Fruit fly (Drosophila melanogaster) whole organism, embryonic: ENCODE measurements around the gene CG18788.

Source experiments
- ATbp ChIP-seq: fragments of 200-800 bp; sonication (Bioruptor generic); optimal IDR thresholded peaks from 2 replicates; lab custom pipeline; 2017; ENCODE audit warnings: missing biosample characterization, mild to moderate bottlenecking, missing genetic modification characterization, missing genetic modification reagents
- Aef1 ChIP-seq: fragments of 200-800 bp; sonication (Bioruptor generic); IDR thresholded peaks from 3 replicates; pipeline ENCODE4 v1.3.6; 2022; ENCODE audit warnings: missing biosample characterization, missing genetic modification characterization
- Antp ChIP-seq: fragments of 200-800 bp; sonication (Bioruptor generic); optimal IDR thresholded peaks from 3 replicates; lab custom pipeline; 2016; ENCODE audit warnings: missing biosample characterization, missing genetic modification characterization
- BEAF-32 ChIP-seq: fragments of 200-800 bp; sonication (Bioruptor generic); optimal IDR thresholded peaks from 3 replicates; lab custom pipeline; 2017; ENCODE audit warnings: missing biosample characterization, missing genetic modification characterization, mild to moderate bottlenecking, moderate library complexity, missing genetic modification reagents
- Bdp1 ChIP-seq: fragments of 200-800 bp; sonication (Bioruptor generic); optimal IDR thresholded peaks from 3 replicates; lab custom pipeline; 2016; ENCODE audit warnings: missing biosample characterization, missing genetic modification characterization
- CG10543 ChIP-seq: fragments of 200-800 bp; sonication (Bioruptor generic); optimal IDR thresholded peaks from 3 replicates; lab custom pipeline; 2017; ENCODE audit warnings: missing biosample characterization, mild to moderate bottlenecking, missing genetic modification characterization, moderate library complexity
- CG12942 ChIP-seq: fragments of 200-800 bp; sonication (Bioruptor generic); optimal IDR thresholded peaks from 3 replicates; lab custom pipeline; 2016; ENCODE audit warnings: missing biosample characterization, missing genetic modification characterization
- CG13123 ChIP-seq: fragments of 200-800 bp; sonication (Bioruptor generic); optimal IDR thresholded peaks from 2 replicates; lab custom pipeline; 2016; ENCODE audit warnings: missing biosample characterization, missing genetic modification characterization
- CG13624 ChIP-seq: fragments of 200-800 bp; sonication (Bioruptor generic); optimal IDR thresholded peaks from 2 replicates; lab custom pipeline; 2016; ENCODE audit warnings: missing biosample characterization, missing genetic modification characterization
- CG15479 ChIP-seq: fragments of 200-800 bp; sonication (Bioruptor generic); optimal IDR thresholded peaks from 3 replicates; lab custom pipeline; 2019; ENCODE audit warnings: missing biosample characterization, mild to moderate bottlenecking, missing genetic modification characterization, moderate library complexity
- CG15514 ChIP-seq: fragments of 200-800 bp; sonication (Bioruptor generic); optimal IDR thresholded peaks from 3 replicates; lab custom pipeline; 2017; ENCODE audit warnings: missing biosample characterization, missing genetic modification characterization, mild to moderate bottlenecking, moderate library complexity, missing genetic modification reagents
- CG18011 ChIP-seq: fragments of 200-800 bp; sonication (Bioruptor generic); optimal IDR thresholded peaks from 2 replicates; lab custom pipeline; 2017; ENCODE audit warnings: missing biosample characterization, missing genetic modification characterization, mild to moderate bottlenecking, moderate library complexity, missing genotype
- CG1832 ChIP-seq: fragments of 200-800 bp; sonication (Bioruptor generic); optimal IDR thresholded peaks from 2 replicates; lab custom pipeline; 2017; ENCODE audit warnings: missing biosample characterization, mild to moderate bottlenecking, missing genetic modification characterization, inconsistent platforms
- CG31441 ChIP-seq: fragments of 200-800 bp; sonication (Bioruptor generic); IDR thresholded peaks from 2 replicates; pipeline ENCODE4 v1.3.6; 2022; ENCODE audit warnings: missing biosample characterization, missing genetic modification characterization
- CG32772 ChIP-seq: fragments of 200-800 bp; sonication (Bioruptor generic); IDR thresholded peaks from 2 replicates; pipeline ENCODE4 v1.3.6; 2022; ENCODE audit warnings: missing biosample characterization, missing genetic modification characterization
- CG34224 ChIP-seq: fragments of 200-800 bp; sonication (Bioruptor generic); IDR thresholded peaks from 3 replicates; pipeline ENCODE4 v1.3.6; 2022; ENCODE audit warnings: missing biosample characterization, missing genetic modification characterization; ENCODE audit not compliant: partially characterized antibody
- CG3838 ChIP-seq: fragments of 200-800 bp; sonication (Bioruptor generic); optimal IDR thresholded peaks from 3 replicates; lab custom pipeline; 2016; ENCODE audit warnings: missing biosample characterization, missing genetic modification characterization
- CG7271 ChIP-seq: fragments of 200-800 bp; sonication (Bioruptor generic); optimal IDR thresholded peaks from 2 replicates; lab custom pipeline; 2018; ENCODE audit warnings: missing biosample characterization, mild to moderate bottlenecking, missing genetic modification characterization, moderate library complexity
- CG7963 ChIP-seq: fragments of 200-800 bp; sonication (Bioruptor generic); IDR thresholded peaks from 3 replicates; pipeline ENCODE4 v1.3.6; 2022; ENCODE audit warnings: missing biosample characterization, missing genetic modification characterization; ENCODE audit not compliant: partially characterized antibody
- CG8478 ChIP-seq: fragments of >200 bp; optimal IDR thresholded peaks from 2 replicates; lab custom pipeline; 2018
- Camta ChIP-seq: fragments of 200-800 bp; sonication (Bioruptor generic); optimal IDR thresholded peaks from 2 replicates; lab custom pipeline; 2016; ENCODE audit warnings: missing biosample characterization, missing genetic modification characterization
- D ChIP-seq, 2 experiments: fragments of 200-800 bp in 1 of 2; fragments of >200 bp in 1 of 2; sonication (Bioruptor generic) in 1 of 2; optimal IDR thresholded peaks; 2 replicates in 1 of 2; 3 replicates in 1 of 2; lab custom pipeline; 2017; ENCODE audit warnings: mild to moderate bottlenecking in 1 of 2, missing biosample characterization in 1 of 2, missing genetic modification characterization in 1 of 2, missing genetic modification reagents in 1 of 2
- D19B ChIP-seq: fragments of 200-800 bp; sonication (Bioruptor generic); optimal IDR thresholded peaks from 2 replicates; lab custom pipeline; 2017; ENCODE audit warnings: missing biosample characterization, mild to moderate bottlenecking, missing genetic modification characterization
- Dip2 ChIP-seq: fragments of 200-800 bp; sonication (Bioruptor generic); IDR thresholded peaks from 2 replicates; pipeline ENCODE4 v1.3.6; 2022; ENCODE audit warnings: missing biosample characterization, missing genetic modification characterization
- Dip3 ChIP-seq: fragments of 200-800 bp; sonication (Bioruptor generic); optimal IDR thresholded peaks from 3 replicates; lab custom pipeline; 2016; ENCODE audit warnings: missing biosample characterization, missing genetic modification characterization
- Ets65A ChIP-seq: fragments of 200-800 bp; sonication (Bioruptor generic); peaks from one replicate; lab custom pipeline; 2016; ENCODE audit warnings: missing biosample characterization, missing genetic modification characterization
- H15 ChIP-seq: fragments of 200-800 bp; sonication (Bioruptor generic); IDR thresholded peaks from 3 replicates; pipeline ENCODE4 v1.3.6; 2022; ENCODE audit warnings: missing biosample characterization, missing genetic modification characterization
- Nf-YB ChIP-seq: fragments of 200-800 bp; sonication (Bioruptor generic); optimal IDR thresholded peaks from 3 replicates; lab custom pipeline; 2019; ENCODE audit warnings: missing biosample characterization, mild to moderate bottlenecking, missing genetic modification characterization, moderate library complexity
- Nf-YC ChIP-seq: fragments of 200-800 bp; optimal IDR thresholded peaks from 3 replicates; lab custom pipeline; 2019; ENCODE audit warnings: missing biosample characterization, mild to moderate bottlenecking, missing genetic modification characterization, moderate library complexity
- Sin3A ChIP-seq: fragments of >200 bp; optimal IDR thresholded peaks from 2 replicates; lab custom pipeline; 2018
- ac ChIP-seq: fragments of 200-800 bp; sonication (Bioruptor generic); optimal IDR thresholded peaks from 3 replicates; lab custom pipeline; 2017; ENCODE audit warnings: missing biosample characterization, mild to moderate bottlenecking, missing genetic modification characterization
- btn ChIP-seq: fragments of 200-800 bp; sonication (Bioruptor generic); optimal IDR thresholded peaks from 2 replicates; lab custom pipeline; 2016; ENCODE audit warnings: missing biosample characterization, missing genetic modification characterization
- cad ChIP-seq: fragments of >200 bp; optimal IDR thresholded peaks from 2 replicates; lab custom pipeline; 2017; ENCODE audit warnings: missing biosample characterization, missing genetic modification characterization
- chn ChIP-seq: fragments of 200-800 bp; sonication (Bioruptor generic); optimal IDR thresholded peaks from 2 replicates; lab custom pipeline; 2016; ENCODE audit warnings: missing biosample characterization, missing genetic modification characterization
- crp ChIP-seq, 2 experiments: fragments of 200-800 bp; sonication (Bioruptor generic); optimal IDR thresholded peaks; 2 replicates in 1 of 2; 3 replicates in 1 of 2; lab custom pipeline; 2017; ENCODE audit warnings: missing biosample characterization in 2 of 2, missing genetic modification characterization in 2 of 2, mild to moderate bottlenecking in 1 of 2, moderate library complexity in 1 of 2
- fd64A ChIP-seq: fragments of 200-800 bp; sonication (Bioruptor generic); optimal IDR thresholded peaks from 3 replicates; lab custom pipeline; 2018; ENCODE audit warnings: missing biosample characterization, mild to moderate bottlenecking, missing genetic modification characterization
- ftz-f1 ChIP-seq: fragments of 200-800 bp; sonication (Bioruptor generic); optimal IDR thresholded peaks from 2 replicates; lab custom pipeline; 2016; ENCODE audit warnings: missing biosample characterization, missing genetic modification characterization
- mam ChIP-seq: fragments of 200-800 bp; sonication (Bioruptor generic); optimal IDR thresholded peaks from 3 replicates; lab custom pipeline; 2016; ENCODE audit warnings: missing biosample characterization, missing genetic modification characterization
- p53 ChIP-seq: fragments of 200-800 bp; sonication (Bioruptor generic); optimal IDR thresholded peaks from 2 replicates; lab custom pipeline; 2016; ENCODE audit warnings: missing biosample characterization, missing genetic modification characterization
- phol ChIP-seq: fragments of 200-800 bp; sonication (Bioruptor generic); optimal IDR thresholded peaks from 3 replicates; lab custom pipeline; 2018; ENCODE audit warnings: missing biosample characterization, mild to moderate bottlenecking, missing genetic modification characterization, moderate library complexity
- prd ChIP-seq, 3 experiments: fragments of >200 bp in 2 of 3; fragments of 200-800 bp in 1 of 3; sonication (Bioruptor generic) in 1 of 3; optimal IDR thresholded peaks in 2 of 3; IDR thresholded peaks in 1 of 3; 2 replicates in 2 of 3; 3 replicates in 1 of 3; pipeline versions ENCODE4 v1.3.6 to Lab custom; 2017 to 2022; ENCODE audit warnings: missing biosample characterization in 1 of 3, missing genetic modification characterization in 1 of 3
- scrt ChIP-seq: fragments of 200-800 bp; sonication (Bioruptor generic); optimal IDR thresholded peaks from 2 replicates; lab custom pipeline; 2018; ENCODE audit warnings: missing biosample characterization, mild to moderate bottlenecking, missing genetic modification characterization, moderate library complexity
- sd ChIP-seq: fragments of 200-800 bp; sonication (Bioruptor generic); optimal IDR thresholded peaks from 3 replicates; lab custom pipeline; 2018; ENCODE audit warnings: missing biosample characterization, mild to moderate bottlenecking, missing genetic modification characterization, moderate library complexity
- sens ChIP-seq: fragments of 200-800 bp; sonication (Bioruptor generic); peaks from one replicate; lab custom pipeline; 2016; ENCODE audit warnings: missing biosample characterization, missing genetic modification characterization
- sr ChIP-seq: fragments of 200-800 bp; sonication (Bioruptor generic); IDR thresholded peaks from 3 replicates; pipeline ENCODE4 v1.3.6; 2022; ENCODE audit warnings: missing biosample characterization, missing genetic modification characterization
- tll ChIP-seq, 2 experiments: fragments of 200-800 bp in 1 of 2; fragments of >200 bp in 1 of 2; sonication (Bioruptor generic) in 1 of 2; optimal IDR thresholded peaks; 2 replicates each; lab custom pipeline; 2017 to 2019; ENCODE audit warnings: missing biosample characterization in 2 of 2, missing genetic modification characterization in 2 of 2, mild to moderate bottlenecking in 1 of 2, moderate library complexity in 1 of 2
- ttk ChIP-seq: fragments of 200-800 bp; sonication (Bioruptor generic); IDR thresholded peaks from 2 replicates; pipeline ENCODE4 v2.1.2; 2022; ENCODE audit warnings: missing biosample characterization, missing genetic modification characterization
- twi ChIP-seq: fragments of 200-800 bp; optimal IDR thresholded peaks from 2 replicates; lab custom pipeline; 2019; ENCODE audit warnings: missing biosample characterization, mild to moderate bottlenecking, missing genetic modification characterization, moderate library complexity
- wdn ChIP-seq: fragments of 200-800 bp; sonication (Bioruptor generic); IDR thresholded peaks from 2 replicates; pipeline ENCODE4 v1.3.6; 2022; ENCODE audit warnings: missing biosample characterization, missing genetic modification characterization
- zen ChIP-seq: fragments of 200-800 bp; sonication (Bioruptor generic); optimal IDR thresholded peaks from 3 replicates; lab custom pipeline; 2018; ENCODE audit warnings: missing biosample characterization, mild to moderate bottlenecking, missing genetic modification characterization, moderate library complexity

Gene CG18788

dm6 chr2L:12079827-12080381 lies 45.9 kb downstream of the CG18788 start:
- peak; percentile 87 for TF ChIP-seq D (optimal IDR thresholded peaks at IDR 0.05; lab: Kevin White, UChicago)
- no peak for TF ChIP-seq D (GFP tag; optimal IDR thresholded peaks at IDR 0.05; lab: Kevin White, UChicago)
- TF ChIP-seq CG32772 = 0 out of 2 replicates have a peak, but pooled peaks have one; percentile 19
- TF ChIP-seq CG13123 (GFP tag; lab: Kevin White, UChicago) = no peak
- peak; percentile 26 for TF ChIP-seq CG15479 (GFP tag; lab: Kevin White, UChicago)
- peak; percentile 53 for TF ChIP-seq Nf-YC (tag; lab: Kevin White, UChicago)
- peak; percentile 54 for TF ChIP-seq cad (GFP tag; lab: Kevin White, UChicago)
- no peak for TF ChIP-seq D19B (GFP tag; lab: Kevin White, UChicago)
- no peak for TF ChIP-seq ttk (GFP tag; lab: Robert Waterston, UW)
- no peak for TF ChIP-seq CG31441
- TF ChIP-seq ATbp = no peak
- no peak for TF ChIP-seq sd (tag; lab: Kevin White, UChicago)
- peak; percentile 71 for TF ChIP-seq CG8478 (lab: Kevin White, UChicago)
- TF ChIP-seq prd (optimal IDR thresholded peaks at IDR 0.05; lab: Kevin White, UChicago) = no peak
- peak; percentile 85 for TF ChIP-seq prd (GFP tag; IDR thresholded peaks at IDR 0.05; lab: Robert Waterston, UW)
- no peak for TF ChIP-seq Sin3A
- TF ChIP-seq Nf-YB (GFP tag; lab: Kevin White, UChicago) = peak; percentile 34
- no peak for TF ChIP-seq p53 (GFP tag; lab: Kevin White, UChicago)
- TF ChIP-seq scrt (GFP tag; lab: Kevin White, UChicago) = no peak
- peak; percentile 96 for TF ChIP-seq zen (tag; lab: Kevin White, UChicago)
- no peak for TF ChIP-seq CG7963
- peak; percentile 19 for TF ChIP-seq CG1832
- peak in 1 of 2 experiments; percentile 70 for TF ChIP-seq tll (GFP tag; optimal IDR thresholded peaks at IDR 0.05; lab: Kevin White, UChicago)
- no peak for TF ChIP-seq Bdp1
- no peak for TF ChIP-seq CG18011
- TF ChIP-seq Ets65A (GFP tag; lab: Kevin White, UChicago) = peak; percentile 48
- TF ChIP-seq twi = peak; percentile 49

dm6 chr2L:12081118-12081665 lies 47.2 kb downstream of the CG18788 start:
- TF ChIP-seq crp (GFP tag; optimal IDR thresholded peaks at IDR 0.05; lab: Kevin White, UChicago) = no peak
- TF ChIP-seq D19B (GFP tag; lab: Kevin White, UChicago) = no peak
- TF ChIP-seq CG7271 (tag; lab: Kevin White, UChicago) = peak; percentile 91
- no peak for TF ChIP-seq ac (GFP tag; lab: Kevin White, UChicago)
- TF ChIP-seq chn (GFP tag; lab: Kevin White, UChicago) = no peak
- TF ChIP-seq fd64A (GFP tag; lab: Kevin White, UChicago) = no peak
- no peak for TF ChIP-seq wdn
- TF ChIP-seq sr (GFP tag; lab: Robert Waterston, UW) = no peak
- no peak for TF ChIP-seq CG18011
- TF ChIP-seq CG13624 (GFP tag; lab: Kevin White, UChicago) = no peak
- TF ChIP-seq BEAF-32 (GFP tag; lab: Kevin White, UChicago) = no peak
- no peak for TF ChIP-seq Dip3 (GFP tag; lab: Kevin White, UChicago)
- TF ChIP-seq CG15514 (GFP tag; lab: Kevin White, UChicago) = no peak
- no peak for TF ChIP-seq mam (GFP tag; lab: Kevin White, UChicago)
- no peak for TF ChIP-seq Aef1 (GFP tag; lab: Robert Waterston, UW)
- TF ChIP-seq H15 (GFP tag; lab: Robert Waterston, UW) = no peak
- no peak for TF ChIP-seq btn (GFP tag; lab: Kevin White, UChicago)
- peak; percentile 67 for TF ChIP-seq sens (GFP tag; lab: Kevin White, UChicago)
- TF ChIP-seq Antp (GFP tag; lab: Kevin White, UChicago) = no peak
- no peak for TF ChIP-seq CG34224
- no peak for TF ChIP-seq Dip2 (GFP tag; lab: Robert Waterston, UW)
- TF ChIP-seq CG10543 (GFP tag; lab: Kevin White, UChicago) = no peak
- TF ChIP-seq CG3838 = no peak
- TF ChIP-seq zen (tag; lab: Kevin White, UChicago) = peak; percentile 90
- no peak for TF ChIP-seq Camta (GFP tag; lab: Kevin White, UChicago)
- TF ChIP-seq CG12942 = no peak
- no peak for TF ChIP-seq ftz-f1 (GFP tag; lab: Kevin White, UChicago)
- no peak for TF ChIP-seq phol (tag; lab: Kevin White, UChicago)
